Worm (Caenorhabditis elegans) whole organism, late embryonic: Measurements from ENCODE around the gene clec-117.

Experiments
- F13H6.1 ChIP-seq: sonication (generic microtip); optimal IDR thresholded peaks from 2 replicates; lab custom pipeline; 2016; ENCODE audit warnings: missing genetic modification characterization, missing compliant biosample characterization
- ama-1 ChIP-seq: fragments of 150-350 bp; optimal IDR thresholded peaks from 2 replicates; lab custom pipeline; 2014
- ceh-45 ChIP-seq: fragments of 200-800 bp; sonication (Bioruptor generic); IDR thresholded peaks from 2 replicates; pipeline ENCODE4 v1.3.6; 2022; ENCODE audit warnings: missing genetic modification reagents, missing genetic modification characterization, missing compliant biosample characterization
- elt-4 ChIP-seq: sonication (generic microtip); optimal IDR thresholded peaks from 2 replicates; lab custom pipeline; 2016; ENCODE audit warnings: missing genetic modification characterization, missing compliant biosample characterization
- fkh-10 ChIP-seq: fragments of 150-350 bp; optimal IDR thresholded peaks from 2 replicates; lab custom pipeline; 2014; ENCODE audit warnings: missing biosample characterization, missing genetic modification reagents, missing genetic modification characterization
- gmeb-2 ChIP-seq: sonication (generic microtip); optimal IDR thresholded peaks from 2 replicates; lab custom pipeline; 2016; ENCODE audit warnings: missing genetic modification characterization, inconsistent platforms, missing compliant biosample characterization
- nfya-1 ChIP-seq: sonication (generic microtip); optimal IDR thresholded peaks from 2 replicates; lab custom pipeline; 2017; ENCODE audit warnings: missing genetic modification characterization, mild to moderate bottlenecking, missing compliant biosample characterization, antibody characterized with exemption, moderate library complexity
- pax-1 ChIP-seq: fragments of 150-350 bp; optimal IDR thresholded peaks from 2 replicates; lab custom pipeline; 2014; ENCODE audit warnings: missing biosample characterization, missing genetic modification characterization
- pha-4 ChIP-seq: fragments of 150-350 bp; optimal IDR thresholded peaks from 2 replicates; lab custom pipeline; 2018; ENCODE audit warnings: missing biosample characterization, missing genetic modification reagents, missing genetic modification characterization
- ref-2 ChIP-seq: sonication (generic microtip); optimal IDR thresholded peaks from 2 replicates; lab custom pipeline; 2016; ENCODE audit warnings: missing genetic modification characterization, missing compliant biosample characterization
- tbx-7 ChIP-seq: sonication (generic microtip); optimal IDR thresholded peaks from 2 replicates; lab custom pipeline; 2016; ENCODE audit warnings: missing genotype, missing genetic modification characterization, missing compliant biosample characterization
- unc-55 ChIP-seq: sonication (generic microtip); optimal IDR thresholded peaks from 2 replicates; lab custom pipeline; 2017; ENCODE audit warnings: missing biosample characterization, missing genetic modification reagents, missing genetic modification characterization

DNA sequence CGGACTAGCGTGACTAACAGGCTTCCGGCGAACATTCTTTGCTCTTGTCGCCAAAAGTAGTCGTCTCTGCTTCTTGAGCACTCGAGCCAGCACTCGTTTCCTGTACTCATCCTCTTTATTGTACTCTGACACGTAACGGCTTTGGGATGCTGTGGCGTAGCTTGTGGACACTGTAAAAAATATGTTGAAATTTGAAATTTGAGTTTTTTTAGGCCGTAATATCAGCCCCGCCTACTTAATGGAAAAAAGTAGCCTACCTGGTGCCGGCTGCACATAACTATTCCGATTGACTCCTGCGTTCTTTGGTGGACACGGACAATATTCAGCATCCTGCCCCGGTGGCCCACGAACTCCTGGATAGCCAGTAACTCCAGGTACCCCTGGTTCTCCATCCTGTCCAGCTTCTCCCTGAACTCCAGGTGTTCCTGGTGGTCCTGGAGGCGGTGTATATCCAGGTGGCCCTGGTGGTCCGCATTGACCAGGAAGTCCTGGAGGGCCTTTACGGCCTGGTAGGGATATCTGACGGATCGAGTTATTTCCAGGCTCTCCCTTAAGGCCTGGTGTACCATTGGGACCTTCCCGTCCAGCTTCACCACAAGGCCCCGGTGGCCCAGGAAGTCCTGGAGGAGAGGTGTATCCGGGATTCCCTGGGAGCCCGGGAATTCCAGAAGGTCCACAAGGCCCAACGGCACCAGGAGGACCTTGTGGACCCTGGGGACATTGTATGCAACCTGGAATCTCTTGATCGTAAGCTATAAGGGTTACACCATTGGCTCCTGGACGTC is 7.3 kb upstream of the clec-117 start:
- no peak for TF ChIP-seq gmeb-2 (tag; lab: Kevin White, UChicago)
- no peak for TF ChIP-seq ref-2 (tag; lab: Kevin White, UChicago)
- no peak for TF ChIP-seq fkh-10
- TF ChIP-seq elt-4 (tag; lab: Kevin White, UChicago): peak; percentile 57
- TF ChIP-seq F13H6.1 (tag; lab: Kevin White, UChicago): no peak
- TF ChIP-seq tbx-7 (tag; lab: Kevin White, UChicago): no peak
- no peak for TF ChIP-seq ceh-45 (GFP tag; lab: Robert Waterston, UW)
- no peak for TF ChIP-seq pax-1 (tag; lab: Kevin White, UChicago)
- TF ChIP-seq nfya-1: no peak
- no peak for TF ChIP-seq pha-4 (tag; lab: Kevin White, UChicago)
- TF ChIP-seq ama-1: no peak
- no peak for TF ChIP-seq unc-55 (GFP tag; lab: Kevin White, UChicago)
